Comparison of ENCODE assay signal across 1 fruit fly cellular context in the genomic region with DNA sequence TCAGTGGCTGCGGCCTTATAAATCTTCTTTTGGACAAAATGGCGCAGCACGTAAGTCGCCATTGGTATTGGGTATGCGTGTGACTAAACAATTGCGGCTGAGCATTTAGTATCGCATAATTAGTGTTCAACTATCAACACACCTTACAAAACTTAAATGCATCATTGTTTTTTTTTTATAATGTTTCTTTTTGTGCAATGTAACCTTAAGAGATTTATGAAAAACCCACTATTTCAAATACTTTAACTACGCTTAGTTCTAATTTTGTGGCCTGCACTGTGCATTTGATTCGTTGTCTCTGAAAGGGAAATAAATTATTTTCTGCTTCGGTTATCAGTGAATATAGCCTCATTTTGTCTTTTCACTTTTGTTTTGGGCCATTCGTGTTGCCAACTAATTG.
TF ChIP-seq lines count a peak whose summit lies in the region.

No protein-coding gene starts in this region.

TF ChIP-seq in whole organism, embryonic, 481 proteins besides CTCF, POLR2A, EP300 and RAD21 (continued from another document and continues in another):
- no peak; the same call in 2 of the 3 replicates for TF ChIP-seq so (GFP tag; IDR thresholded peaks at IDR 0.05; lab: Robert Waterston, UW)
- peak; percentile 49 for TF ChIP-seq tap (tag; optimal IDR thresholded peaks at IDR 0.05; lab: Kevin White, UChicago)
- no peak for TF ChIP-seq CG4328 (GFP tag; optimal IDR thresholded peaks at IDR 0.05; lab: Kevin White, UChicago)
- TF ChIP-seq esg (GFP tag; conservative IDR thresholded peaks at IDR 0.05; lab: Robert Waterston, UW): peak; percentile 50
- no peak for TF ChIP-seq Hr78 (GFP tag; optimal IDR thresholded peaks at IDR 0.05; lab: Kevin White, UChicago)
- TF ChIP-seq CG12299 (tag; optimal IDR thresholded peaks at IDR 0.05; lab: Kevin White, UChicago): no peak
- no peak for TF ChIP-seq CG6654 (GFP tag; optimal IDR thresholded peaks at IDR 0.05; lab: Kevin White, UChicago)
- TF ChIP-seq tna (GFP tag; IDR thresholded peaks at IDR 0.05; lab: Robert Waterston, UW; ENCODE audit: partially characterized antibody): no peak
- TF ChIP-seq CHES-1-like (GFP tag; optimal IDR thresholded peaks at IDR 0.05; lab: Kevin White, UChicago): peak; percentile 42
- no peak for TF ChIP-seq her (GFP tag; optimal IDR thresholded peaks at IDR 0.05; lab: Kevin White, UChicago)
- peak; percentile 75 for TF ChIP-seq Asciz (GFP tag; optimal IDR thresholded peaks at IDR 0.05; lab: Kevin White, UChicago)
- TF ChIP-seq CG16863 (GFP tag; optimal IDR thresholded peaks at IDR 0.05; lab: Kevin White, UChicago): peak; percentile 37
- TF ChIP-seq lilli (GFP tag; optimal IDR thresholded peaks at IDR 0.05; lab: Kevin White, UChicago): peak; percentile 56
- TF ChIP-seq CG10209 (GFP tag; optimal IDR thresholded peaks at IDR 0.05; lab: Kevin White, UChicago): peak; percentile 48
- peak; percentile 47; the same call in 2 of the 3 replicates for TF ChIP-seq tgo (GFP tag; IDR thresholded peaks at IDR 0.05; lab: Robert Waterston, UW)
- TF ChIP-seq bigmax (GFP tag; optimal IDR thresholded peaks at IDR 0.05; lab: Kevin White, UChicago): no peak
- no peak for TF ChIP-seq mirr (GFP tag; optimal IDR thresholded peaks at IDR 0.05; lab: Kevin White, UChicago)
- TF ChIP-seq scrt (GFP tag; optimal IDR thresholded peaks at IDR 0.05; lab: Kevin White, UChicago): peak; percentile 59
- peak; percentile 65 for TF ChIP-seq vvl (GFP tag; IDR thresholded peaks at IDR 0.05; lab: Robert Waterston, UW)
- TF ChIP-seq chn (GFP tag; optimal IDR thresholded peaks at IDR 0.05; lab: Kevin White, UChicago): peak; percentile 10
- TF ChIP-seq CG10543 (GFP tag; optimal IDR thresholded peaks at IDR 0.05; lab: Kevin White, UChicago): no peak
- TF ChIP-seq Ravus (GFP tag; IDR thresholded peaks at IDR 0.05; lab: Robert Waterston, UW): no peak
- no peak for TF ChIP-seq Max (GFP tag; optimal IDR thresholded peaks at IDR 0.05; lab: Kevin White, UChicago)
- no peak for TF ChIP-seq CG5245 (GFP tag; optimal IDR thresholded peaks at IDR 0.05; lab: Kevin White, UChicago)
- peak; percentile 0 for TF ChIP-seq Bdp1 (GFP tag; optimal IDR thresholded peaks at IDR 0.05; lab: Kevin White, UChicago)
- no peak for TF ChIP-seq MTF-1 (GFP tag; optimal IDR thresholded peaks at IDR 0.05; lab: Kevin White, UChicago; ENCODE audit: borderline replicate concordance)
- peak; percentile 31 for TF ChIP-seq pho (GFP tag; optimal IDR thresholded peaks at IDR 0.05; lab: Kevin White, UChicago)
- peak; percentile 78 for TF ChIP-seq CG17359 (tag; optimal IDR thresholded peaks at IDR 0.05; lab: Kevin White, UChicago)
- peak; percentile 57 for TF ChIP-seq CG17568 (GFP tag; optimal IDR thresholded peaks at IDR 0.05; lab: Kevin White, UChicago)
- TF ChIP-seq Deaf1 (tag; optimal IDR thresholded peaks at IDR 0.05; lab: Kevin White, UChicago): peak; percentile 9
- peak; percentile 33; the same call in 1 of the 3 replicates for TF ChIP-seq gce (GFP tag; IDR thresholded peaks at IDR 0.05; lab: Robert Waterston, UW)
- TF ChIP-seq ham (GFP tag; IDR thresholded peaks at IDR 0.05; lab: Robert Waterston, UW): no peak
- TF ChIP-seq CG7928 (GFP tag; optimal IDR thresholded peaks at IDR 0.05; lab: Kevin White, UChicago): peak; percentile 13
- TF ChIP-seq kah (GFP tag; optimal IDR thresholded peaks at IDR 0.05; lab: Kevin White, UChicago): no peak
- TF ChIP-seq Lpt (GFP tag; optimal IDR thresholded peaks at IDR 0.05; lab: Kevin White, UChicago): no peak
- TF ChIP-seq Drgx (GFP tag; IDR thresholded peaks at IDR 0.05; lab: Robert Waterston, UW): peak; percentile 58
- no peak for TF ChIP-seq gt (GFP tag; IDR thresholded peaks at IDR 0.05; lab: Robert Waterston, UW)
- TF ChIP-seq bcd (GFP tag; optimal IDR thresholded peaks at IDR 0.05; lab: Kevin White, UChicago): peak; percentile 53
- peak; percentile 59 for TF ChIP-seq ATbp (GFP tag; optimal IDR thresholded peaks at IDR 0.05; lab: Kevin White, UChicago)
- peak; percentile 9 for TF ChIP-seq nom (GFP tag; optimal IDR thresholded peaks at IDR 0.05; lab: Kevin White, UChicago)
- no peak for TF ChIP-seq Dref (GFP tag; IDR thresholded peaks at IDR 0.05; lab: Robert Waterston, UW)
- TF ChIP-seq B-H1 (GFP tag; IDR thresholded peaks at IDR 0.05; lab: Robert Waterston, UW): peak; percentile 59; the same call in 2 of the 3 replicates
- peak; percentile 48 for TF ChIP-seq Mes4 (GFP tag; optimal IDR thresholded peaks at IDR 0.05; lab: Kevin White, UChicago)
- peak; percentile 76 for TF ChIP-seq Oli (tag; optimal IDR thresholded peaks at IDR 0.05; lab: Kevin White, UChicago)
- TF ChIP-seq ci (GFP tag; IDR thresholded peaks at IDR 0.05; lab: Robert Waterston, UW): peak; percentile 75
- TF ChIP-seq eve (GFP tag; optimal IDR thresholded peaks at IDR 0.05; lab: Kevin White, UChicago): peak in 1 of 2 experiments; percentile 70
- peak; percentile 36 for TF ChIP-seq D19B (GFP tag; optimal IDR thresholded peaks at IDR 0.05; lab: Kevin White, UChicago)
- TF ChIP-seq CG5953 (GFP tag; IDR thresholded peaks at IDR 0.05; lab: Robert Waterston, UW): no peak
- peak; percentile 11 for TF ChIP-seq CG13894 (tag; optimal IDR thresholded peaks at IDR 0.05; lab: Kevin White, UChicago)
- TF ChIP-seq Hr51 (GFP tag; optimal IDR thresholded peaks at IDR 0.05; lab: Kevin White, UChicago): peak in 1 of 2 experiments; percentile 74
- no peak for TF ChIP-seq Mad (GFP tag; optimal IDR thresholded peaks at IDR 0.05; lab: Kevin White, UChicago)
- TF ChIP-seq sc (optimal IDR thresholded peaks at IDR 0.05; lab: Kevin White, UChicago): no peak
- TF ChIP-seq sc (GFP tag; optimal IDR thresholded peaks at IDR 0.05; lab: Kevin White, UChicago): peak; percentile 29
- TF ChIP-seq ara (GFP tag; IDR thresholded peaks at IDR 0.05; lab: Robert Waterston, UW): peak; percentile 38; the same call in 1 of the 2 replicates
- no peak for TF ChIP-seq knrl (GFP tag; IDR thresholded peaks at IDR 0.05; lab: Robert Waterston, UW; ENCODE audit: partially characterized antibody)
- no peak for TF ChIP-seq CG2129 (GFP tag; IDR thresholded peaks at IDR 0.05; lab: Robert Waterston, UW; ENCODE audit: partially characterized antibody)
- no peak for TF ChIP-seq sens-2 (GFP tag; IDR thresholded peaks at IDR 0.05; lab: Robert Waterston, UW)
- peak; percentile 66 for TF ChIP-seq CG31441 (GFP tag; IDR thresholded peaks at IDR 0.05; lab: Robert Waterston, UW)
- TF ChIP-seq CG7987 (GFP tag; optimal IDR thresholded peaks at IDR 0.05; lab: Kevin White, UChicago): no peak
- no peak for TF ChIP-seq gcm2 (GFP tag; optimal IDR thresholded peaks at IDR 0.05; lab: Kevin White, UChicago)
- peak; percentile 23 for TF ChIP-seq Six4 (GFP tag; optimal IDR thresholded peaks at IDR 0.05; lab: Kevin White, UChicago)
- TF ChIP-seq Dek (tag; optimal IDR thresholded peaks at IDR 0.05; lab: Kevin White, UChicago): peak; percentile 40
- TF ChIP-seq CG11085 (GFP tag; IDR thresholded peaks at IDR 0.05; lab: Robert Waterston, UW): no peak
- peak; percentile 57 for TF ChIP-seq nau (GFP tag; optimal IDR thresholded peaks at IDR 0.05; lab: Kevin White, UChicago)
- TF ChIP-seq CG11504 (tag; optimal IDR thresholded peaks at IDR 0.05; lab: Kevin White, UChicago): peak; percentile 78
- peak; percentile 10; the same call in 1 of the 2 replicates for TF ChIP-seq ranshi (GFP tag; IDR thresholded peaks at IDR 0.05; lab: Robert Waterston, UW)
- TF ChIP-seq ftz-f1 (GFP tag; optimal IDR thresholded peaks at IDR 0.05; lab: Kevin White, UChicago): no peak
- TF ChIP-seq CG6854 (GFP tag; optimal IDR thresholded peaks at IDR 0.05; lab: Kevin White, UChicago): peak; percentile 47
- TF ChIP-seq Usf (GFP tag; optimal IDR thresholded peaks at IDR 0.05; lab: Kevin White, UChicago): peak; percentile 12
- peak; percentile 31; the same call in 1 of the 3 replicates for TF ChIP-seq CG14050 (GFP tag; IDR thresholded peaks at IDR 0.05; lab: Robert Waterston, UW)
- TF ChIP-seq amos (GFP tag; IDR thresholded peaks at IDR 0.05; lab: Robert Waterston, UW; ENCODE audit: partially characterized antibody): no peak
- peak; percentile 36; the same call in 1 of the 2 replicates for TF ChIP-seq seq (GFP tag; IDR thresholded peaks at IDR 0.05; lab: Robert Waterston, UW)
- peak; percentile 52 for TF ChIP-seq CG18619 (GFP tag; optimal IDR thresholded peaks at IDR 0.05; lab: Kevin White, UChicago)
- TF ChIP-seq pzg (GFP tag; optimal IDR thresholded peaks at IDR 0.05; lab: Kevin White, UChicago): no peak
- TF ChIP-seq CG11093 (GFP tag; IDR thresholded peaks at IDR 0.05; lab: Robert Waterston, UW): no peak; the same call in 2 of the 3 replicates
- TF ChIP-seq nerfin-2 (GFP tag; IDR thresholded peaks at IDR 0.05; lab: Robert Waterston, UW; ENCODE audit: partially characterized antibody): no peak
- peak; percentile 87 for TF ChIP-seq Med (GFP tag; lab: Kevin White, UChicago)
- no peak for TF ChIP-seq pb (GFP tag; optimal IDR thresholded peaks at IDR 0.05; lab: Kevin White, UChicago)
- TF ChIP-seq Blimp-1 (GFP tag; optimal IDR thresholded peaks at IDR 0.05; lab: Kevin White, UChicago): peak; percentile 74
- no peak for TF ChIP-seq Nf-YC (tag; optimal IDR thresholded peaks at IDR 0.05; lab: Kevin White, UChicago)
- peak; percentile 60 for TF ChIP-seq CG6813 (GFP tag; optimal IDR thresholded peaks at IDR 0.05; lab: Kevin White, UChicago)
- no peak for TF ChIP-seq kay (GFP tag; optimal IDR thresholded peaks at IDR 0.05; lab: Kevin White, UChicago)
- TF ChIP-seq CG9817 (tag; optimal IDR thresholded peaks at IDR 0.05; lab: Kevin White, UChicago): peak; percentile 53
- TF ChIP-seq Trl (optimal IDR thresholded peaks at IDR 0.05; lab: Kevin White, UChicago): no peak
- peak; percentile 55 for TF ChIP-seq Trl (GFP tag; optimal IDR thresholded peaks at IDR 0.05; lab: Kevin White, UChicago)
- no peak for TF ChIP-seq sug (tag; optimal IDR thresholded peaks at IDR 0.05; lab: Kevin White, UChicago)
- TF ChIP-seq CG10274 (GFP tag; optimal IDR thresholded peaks at IDR 0.05; lab: Kevin White, UChicago): no peak
- TF ChIP-seq CG3281 (GFP tag; optimal IDR thresholded peaks at IDR 0.05; lab: Kevin White, UChicago): peak; percentile 76
- TF ChIP-seq Neu2 (GFP tag; optimal IDR thresholded peaks at IDR 0.05; lab: Kevin White, UChicago; ENCODE audit: borderline replicate concordance): no peak
- peak; percentile 32 for TF ChIP-seq tx (GFP tag; optimal IDR thresholded peaks at IDR 0.05; lab: Kevin White, UChicago)
- TF ChIP-seq mam (GFP tag; optimal IDR thresholded peaks at IDR 0.05; lab: Kevin White, UChicago): peak; percentile 16
- peak; percentile 48 for TF ChIP-seq Abd-B (GFP tag; optimal IDR thresholded peaks at IDR 0.05; lab: Kevin White, UChicago)
- peak; percentile 29 for TF ChIP-seq fu2 (GFP tag; optimal IDR thresholded peaks at IDR 0.05; lab: Kevin White, UChicago)
- no peak for TF ChIP-seq tll (GFP tag; optimal IDR thresholded peaks at IDR 0.05; lab: Kevin White, UChicago)
- TF ChIP-seq HLHmδ (GFP tag; optimal IDR thresholded peaks at IDR 0.05; lab: Kevin White, UChicago): no peak
- TF ChIP-seq CrebB (tag; optimal IDR thresholded peaks at IDR 0.05; lab: Kevin White, UChicago): no peak
- TF ChIP-seq CG7745 (tag; optimal IDR thresholded peaks at IDR 0.05; lab: Kevin White, UChicago): no peak
- TF ChIP-seq Spps (tag; optimal IDR thresholded peaks at IDR 0.05; lab: Kevin White, UChicago): peak; percentile 4
- peak; percentile 5 for TF ChIP-seq CG2116 (GFP tag; optimal IDR thresholded peaks at IDR 0.05; lab: Kevin White, UChicago)
- peak; percentile 53 for TF ChIP-seq Ada2b (GFP tag; IDR thresholded peaks at IDR 0.05; lab: Robert Waterston, UW)
- TF ChIP-seq bbx (GFP tag; IDR thresholded peaks at IDR 0.05; lab: Robert Waterston, UW; ENCODE audit: partially characterized antibody): no peak
- peak; percentile 68 for TF ChIP-seq Rfx (GFP tag; IDR thresholded peaks at IDR 0.05; lab: Robert Waterston, UW)
- peak; percentile 51 for TF ChIP-seq dmrt11E (tag; optimal IDR thresholded peaks at IDR 0.05; lab: Kevin White, UChicago)
- TF ChIP-seq sr (GFP tag; IDR thresholded peaks at IDR 0.05; lab: Robert Waterston, UW): no peak
- peak; percentile 45; the same call in 1 of the 2 replicates for TF ChIP-seq danr (GFP tag; IDR thresholded peaks at IDR 0.05; lab: Robert Waterston, UW)
- peak; percentile 73 for TF ChIP-seq CG17385 (GFP tag; optimal IDR thresholded peaks at IDR 0.05; lab: Kevin White, UChicago)
- peak; percentile 64; the same call in 2 of the 3 replicates for TF ChIP-seq CG17361 (GFP tag; IDR thresholded peaks at IDR 0.05; lab: Robert Waterston, UW)
- peak; percentile 34 for TF ChIP-seq pnt (GFP tag; optimal IDR thresholded peaks at IDR 0.05; lab: Kevin White, UChicago)
- no peak for TF ChIP-seq ash1 (GFP tag; optimal IDR thresholded peaks at IDR 0.05; lab: Kevin White, UChicago)
- peak; percentile 35; the same call in 1 of the 2 replicates for TF ChIP-seq onecut (GFP tag; IDR thresholded peaks at IDR 0.05; lab: Robert Waterston, UW)
- TF ChIP-seq CG9797 (GFP tag; optimal IDR thresholded peaks at IDR 0.05; lab: Kevin White, UChicago): no peak
- TF ChIP-seq hth (optimal IDR thresholded peaks at IDR 0.05; lab: Kevin White, UChicago): no peak
- TF ChIP-seq CG12942 (GFP tag; optimal IDR thresholded peaks at IDR 0.05; lab: Kevin White, UChicago): peak; percentile 37
- peak; percentile 44 for TF ChIP-seq CG9609 (GFP tag; optimal IDR thresholded peaks at IDR 0.05; lab: Kevin White, UChicago)
- peak; percentile 77 for TF ChIP-seq sob (GFP tag; IDR thresholded peaks at IDR 0.05; lab: Robert Waterston, UW)
- peak; percentile 46 for TF ChIP-seq CG7271 (tag; optimal IDR thresholded peaks at IDR 0.05; lab: Kevin White, UChicago)
- TF ChIP-seq NC2α (GFP tag; optimal IDR thresholded peaks at IDR 0.05; lab: Kevin White, UChicago): no peak
- TF ChIP-seq grn (GFP tag; optimal IDR thresholded peaks at IDR 0.05; lab: Kevin White, UChicago): no peak
- no peak for TF ChIP-seq luna (GFP tag; optimal IDR thresholded peaks at IDR 0.05; lab: Kevin White, UChicago)
- TF ChIP-seq Hmx (GFP tag; optimal IDR thresholded peaks at IDR 0.05; lab: Kevin White, UChicago): peak; percentile 1
- no peak for TF ChIP-seq ac (GFP tag; optimal IDR thresholded peaks at IDR 0.05; lab: Kevin White, UChicago)
- no peak for TF ChIP-seq CG34376 (GFP tag; optimal IDR thresholded peaks at IDR 0.05; lab: Kevin White, UChicago)
- peak; percentile 56 for TF ChIP-seq oc (tag; optimal IDR thresholded peaks at IDR 0.05; lab: Kevin White, UChicago)
- peak; percentile 47 for TF ChIP-seq CG6683 (GFP tag; optimal IDR thresholded peaks at IDR 0.05; lab: Kevin White, UChicago)
- TF ChIP-seq sima (GFP tag; optimal IDR thresholded peaks at IDR 0.05; lab: Kevin White, UChicago): no peak
- TF ChIP-seq Side (GFP tag; optimal IDR thresholded peaks at IDR 0.05; lab: Kevin White, UChicago): peak; percentile 42
- TF ChIP-seq crp (GFP tag; optimal IDR thresholded peaks at IDR 0.05; lab: Kevin White, UChicago): no peak
